Fruit fly (Drosophila melanogaster): ENCODE results near the gene CG4558.

DNA sequence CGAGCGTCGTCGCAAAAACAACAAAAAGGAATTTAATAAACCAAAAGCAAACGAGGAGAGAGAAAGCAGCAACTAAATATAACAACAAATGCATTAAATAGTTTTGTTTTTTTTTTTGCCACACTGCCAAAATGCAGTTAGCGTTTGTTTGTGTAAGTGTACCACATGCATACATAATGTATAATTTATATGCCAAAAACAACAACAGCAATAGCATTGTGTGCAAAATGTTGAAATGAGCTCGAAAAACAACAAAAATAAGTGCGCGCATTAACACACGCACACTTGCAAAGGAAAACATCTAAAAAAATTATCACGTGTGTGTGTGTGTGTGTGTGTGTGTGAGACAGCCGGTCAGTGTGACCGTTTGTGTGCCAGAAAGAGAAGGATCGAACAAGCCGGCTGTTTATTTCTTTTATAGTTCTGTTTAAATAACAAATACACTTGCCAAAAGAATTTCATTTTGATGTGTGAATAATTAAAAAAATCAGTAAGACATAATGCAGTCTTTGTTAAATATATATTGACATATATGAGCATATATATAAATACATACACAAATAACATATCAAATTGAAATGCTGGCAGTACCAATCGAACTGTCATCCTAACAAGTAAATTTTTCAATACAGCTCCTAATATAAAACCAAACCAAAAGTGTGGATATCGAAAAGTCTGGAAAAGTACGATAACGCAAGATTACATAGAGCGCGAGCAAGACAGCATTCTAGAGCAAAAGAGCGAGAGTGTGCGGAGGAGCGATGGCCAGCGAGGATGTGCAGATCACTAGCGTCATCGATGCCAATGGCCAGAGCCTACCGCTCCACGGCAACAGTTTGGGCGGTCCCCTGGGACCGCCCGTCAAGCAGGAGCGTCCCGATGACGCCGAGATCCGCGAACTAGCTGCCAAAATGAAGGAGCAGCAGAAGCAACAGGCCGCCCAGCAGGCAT, 19.3 kb downstream of the CG4558 start:
- TF ChIP-seq CG10669 (GFP tag; optimal IDR thresholded peaks at IDR 0.05) (no peak), CG32006 (GFP tag; optimal IDR thresholded peaks at IDR 0.05) (no peak), CG8319 (GFP tag; optimal IDR thresholded peaks at IDR 0.05) (no peak), Gug (GFP tag; IDR thresholded peaks at IDR 0.05) (no peak), Hr38 (GFP tag; optimal IDR thresholded peaks at IDR 0.05) (no peak), Hr39 (GFP tag; optimal IDR thresholded peaks at IDR 0.05) (no peak), salr (GFP tag; optimal IDR thresholded peaks at IDR 0.05) (no peak), cyc (GFP tag; optimal IDR thresholded peaks at IDR 0.05) (no peak), eg (GFP tag; IDR thresholded peaks at IDR 0.05) (no peak), CG6792 (GFP tag; optimal IDR thresholded peaks at IDR 0.05) (no peak), CG6808 (GFP tag; optimal IDR thresholded peaks at IDR 0.05) (no peak), CG16779 (tag; optimal IDR thresholded peaks at IDR 0.05) (no peak), esn (GFP tag; optimal IDR thresholded peaks at IDR 0.05) (no peak), CG15336 (GFP tag; IDR thresholded peaks at IDR 0.05) (no peak)

Measured in whole organism, prepupa.